Fruit fly (Drosophila melanogaster) whole organism, embryonic: ENCODE measurements around the gene Myo28B1.

Experiments used
- Asciz ChIP-seq: fragments of 200-800 bp; sonication (Bioruptor generic); optimal IDR thresholded peaks from 2 replicates; lab custom pipeline; 2017; ENCODE audit warnings: missing biosample characterization, mild to moderate bottlenecking, missing genetic modification characterization, missing genetic modification reagents
- CG10267 ChIP-seq: fragments of 200-800 bp; sonication (Bioruptor generic); optimal IDR thresholded peaks from 2 replicates; lab custom pipeline; 2018; ENCODE audit warnings: missing biosample characterization, mild to moderate bottlenecking, missing genetic modification characterization, moderate library complexity
- CG10543 ChIP-seq: fragments of 200-800 bp; sonication (Bioruptor generic); optimal IDR thresholded peaks from 3 replicates; lab custom pipeline; 2017; ENCODE audit warnings: missing biosample characterization, mild to moderate bottlenecking, missing genetic modification characterization, moderate library complexity
- CG11398 ChIP-seq: fragments of 200-800 bp; sonication (Bioruptor generic); optimal IDR thresholded peaks from 2 replicates; lab custom pipeline; 2016; ENCODE audit warnings: missing biosample characterization, missing genetic modification characterization
- CG12299 ChIP-seq: fragments of 200-800 bp; sonication (Bioruptor generic); optimal IDR thresholded peaks from 2 replicates; lab custom pipeline; 2018; ENCODE audit warnings: missing biosample characterization, mild to moderate bottlenecking, missing genetic modification characterization
- CG13424 ChIP-seq: fragments of 200-800 bp; sonication (Bioruptor generic); optimal IDR thresholded peaks from 2 replicates; lab custom pipeline; 2019; ENCODE audit warnings: missing biosample characterization, mild to moderate bottlenecking, missing genetic modification characterization, moderate library complexity
- CG13894 ChIP-seq: fragments of 200-800 bp; sonication (Bioruptor generic); optimal IDR thresholded peaks from 3 replicates; lab custom pipeline; 2018; ENCODE audit warnings: missing biosample characterization, mild to moderate bottlenecking, missing genetic modification characterization, moderate library complexity
- CG14014 ChIP-seq: fragments of 200-800 bp; sonication (Bioruptor generic); IDR thresholded peaks from 2 replicates; pipeline ENCODE4 v1.3.6; 2022; ENCODE audit warnings: missing biosample characterization, missing genetic modification characterization
- CG14050 ChIP-seq: fragments of 200-800 bp; sonication (Bioruptor generic); IDR thresholded peaks from 3 replicates; pipeline ENCODE4 v1.3.6; 2022; ENCODE audit warnings: missing biosample characterization, missing genetic modification characterization
- CG14667 ChIP-seq: fragments of 200-800 bp; sonication (Bioruptor generic); IDR thresholded peaks from 2 replicates; pipeline ENCODE4 v1.3.6; 2022; ENCODE audit warnings: missing biosample characterization, missing genetic modification characterization
- CG14965 ChIP-seq: fragments of 200-800 bp; sonication (Bioruptor generic); optimal IDR thresholded peaks from 2 replicates; lab custom pipeline; 2016; ENCODE audit warnings: missing biosample characterization, missing genetic modification characterization, borderline replicate concordance
- CG18262 ChIP-seq: fragments of 200-800 bp; optimal IDR thresholded peaks from 3 replicates; lab custom pipeline; 2019; ENCODE audit warnings: missing biosample characterization, mild to moderate bottlenecking, missing genetic modification characterization, moderate library complexity
- CG18619 ChIP-seq: fragments of 200-800 bp; sonication (Bioruptor generic); optimal IDR thresholded peaks from 3 replicates; lab custom pipeline; 2017; ENCODE audit warnings: missing biosample characterization, mild to moderate bottlenecking, missing genetic modification characterization
- CG2120 ChIP-seq: fragments of 200-800 bp; sonication (Bioruptor generic); optimal IDR thresholded peaks from 3 replicates; lab custom pipeline; 2016; ENCODE audit warnings: missing biosample characterization, missing genetic modification characterization
- CG2678 ChIP-seq: fragments of 200-800 bp; sonication (Bioruptor generic); optimal IDR thresholded peaks from 3 replicates; lab custom pipeline; 2019; ENCODE audit warnings: missing biosample characterization, mild to moderate bottlenecking, missing genetic modification characterization, moderate library complexity
- CG2712 ChIP-seq: fragments of 200-800 bp; optimal IDR thresholded peaks from 3 replicates; lab custom pipeline; 2019; ENCODE audit warnings: missing biosample characterization, mild to moderate bottlenecking, missing genetic modification characterization, moderate library complexity
- CG2875 ChIP-seq: fragments of 200-800 bp; sonication (Bioruptor generic); optimal IDR thresholded peaks from 2 replicates; lab custom pipeline; 2017; ENCODE audit warnings: missing biosample characterization, mild to moderate bottlenecking, missing genetic modification characterization, missing genetic modification reagents
- CG2889 ChIP-seq: fragments of 200-800 bp; sonication (Bioruptor generic); IDR thresholded peaks from 3 replicates; pipeline ENCODE4 v1.3.6; 2022; ENCODE audit warnings: missing biosample characterization, missing genetic modification characterization
- CG33213 ChIP-seq: fragments of 200-800 bp; sonication (Bioruptor generic); optimal IDR thresholded peaks from 3 replicates; lab custom pipeline; 2016; ENCODE audit warnings: missing biosample characterization, missing genetic modification characterization
- CG34422 ChIP-seq: fragments of 200-800 bp; sonication (Bioruptor generic); IDR thresholded peaks from 3 replicates; pipeline ENCODE4 v1.3.6; 2022; ENCODE audit warnings: missing biosample characterization, missing genetic modification characterization
- CG3838 ChIP-seq: fragments of 200-800 bp; sonication (Bioruptor generic); optimal IDR thresholded peaks from 3 replicates; lab custom pipeline; 2016; ENCODE audit warnings: missing biosample characterization, missing genetic modification characterization
- CG4854 ChIP-seq: fragments of 200-800 bp; sonication (Bioruptor generic); optimal IDR thresholded peaks from 2 replicates; lab custom pipeline; 2016; ENCODE audit warnings: missing biosample characterization, missing genetic modification characterization, inconsistent platforms
- CG6272 ChIP-seq: fragments of 200-800 bp; sonication (Bioruptor generic); IDR thresholded peaks from 2 replicates; pipeline ENCODE4 v1.3.6; 2022; ENCODE audit warnings: missing biosample characterization, missing genetic modification characterization
- CG7786 ChIP-seq: fragments of 200-800 bp; sonication (Bioruptor generic); optimal IDR thresholded peaks from 2 replicates; lab custom pipeline; 2016; ENCODE audit warnings: missing biosample characterization, missing genetic modification characterization
- CG8359 ChIP-seq: fragments of 200-800 bp; sonication (Bioruptor generic); optimal IDR thresholded peaks from 2 replicates; lab custom pipeline; 2017; ENCODE audit warnings: missing biosample characterization, mild to moderate bottlenecking, missing genetic modification characterization, borderline replicate concordance
- CG9215 ChIP-seq: fragments of 200-800 bp; sonication (Bioruptor generic); IDR thresholded peaks from 2 replicates; pipeline ENCODE4 v1.3.6; 2022; ENCODE audit warnings: missing biosample characterization, missing genetic modification characterization
- CG9727 ChIP-seq: fragments of 200-800 bp; sonication (Bioruptor generic); optimal IDR thresholded peaks from 3 replicates; lab custom pipeline; 2017; ENCODE audit warnings: missing biosample characterization, mild to moderate bottlenecking, missing genetic modification characterization
- CG9932 ChIP-seq: fragments of 200-800 bp; sonication (Bioruptor generic); IDR thresholded peaks from 2 replicates; pipeline ENCODE4 v1.3.6; 2022; ENCODE audit warnings: missing biosample characterization, missing genetic modification characterization
- Fer1 ChIP-seq: fragments of 200-800 bp; sonication (Bioruptor generic); optimal IDR thresholded peaks from 2 replicates; lab custom pipeline; 2017; ENCODE audit warnings: missing biosample characterization, mild to moderate bottlenecking, missing genetic modification characterization
- Hey ChIP-seq: fragments of 200-800 bp; sonication (Bioruptor generic); optimal IDR thresholded peaks from 3 replicates; lab custom pipeline; 2018; ENCODE audit warnings: missing biosample characterization, mild to moderate bottlenecking, missing genetic modification characterization
- MBD-R2 ChIP-seq: fragments of 200-800 bp; sonication (Bioruptor generic); IDR thresholded peaks from 2 replicates; pipeline ENCODE4 v1.3.6; 2022; ENCODE audit warnings: missing biosample characterization, missing genetic modification characterization
- Nf-YB ChIP-seq: fragments of 200-800 bp; sonication (Bioruptor generic); optimal IDR thresholded peaks from 3 replicates; lab custom pipeline; 2019; ENCODE audit warnings: missing biosample characterization, mild to moderate bottlenecking, missing genetic modification characterization, moderate library complexity
- Poxn ChIP-seq: fragments of 200-800 bp; sonication (Bioruptor generic); IDR thresholded peaks from 2 replicates; pipeline ENCODE4 v1.3.6; 2022; ENCODE audit warnings: missing biosample characterization, missing genetic modification characterization
- ara ChIP-seq: fragments of 200-800 bp; sonication (Bioruptor generic); IDR thresholded peaks from 2 replicates; pipeline ENCODE4 v1.3.6; 2022; ENCODE audit warnings: missing biosample characterization, missing genetic modification characterization
- ash1 ChIP-seq: fragments of 200-800 bp; sonication (Bioruptor generic); optimal IDR thresholded peaks from 2 replicates; lab custom pipeline; 2018; ENCODE audit warnings: missing biosample characterization, mild to moderate bottlenecking, missing genetic modification characterization
- chif ChIP-seq, 2 experiments: fragments of 200-800 bp; sonication (Bioruptor generic); optimal IDR thresholded peaks; 3 replicates each; lab custom pipeline; 2016; ENCODE audit warnings: missing biosample characterization in 2 of 2, missing genetic modification characterization in 2 of 2
- croc ChIP-seq: fragments of 200-800 bp; sonication (Bioruptor generic); conservative IDR thresholded peaks from 3 replicates; pipeline ENCODE4 v1.3.6; 2022; ENCODE audit warnings: missing biosample characterization, missing genetic modification characterization
- ems ChIP-seq: fragments of 200-800 bp; sonication (Bioruptor generic); optimal IDR thresholded peaks from 3 replicates; lab custom pipeline; 2016; ENCODE audit warnings: missing biosample characterization, missing genetic modification characterization
- esg ChIP-seq: fragments of 200-800 bp; sonication (Bioruptor generic); conservative IDR thresholded peaks from 2 replicates; pipeline ENCODE4 v1.3.6; 2022; ENCODE audit warnings: missing biosample characterization, missing genetic modification characterization
- gfzf ChIP-seq: fragments of 200-800 bp; sonication (Bioruptor generic); optimal IDR thresholded peaks from 2 replicates; lab custom pipeline; 2016; ENCODE audit warnings: missing biosample characterization, mild to moderate bottlenecking, missing genetic modification characterization, moderate library complexity
- hkb ChIP-seq, 2 experiments: fragments of 200-800 bp in 1 of 2; fragments of >200 bp in 1 of 2; sonication (Bioruptor generic) in 1 of 2; IDR thresholded peaks in 1 of 2; optimal IDR thresholded peaks in 1 of 2; 2 replicates each; pipeline versions ENCODE4 v1.3.6 to Lab custom; 2017 to 2022; ENCODE audit warnings: missing biosample characterization in 1 of 2, missing genetic modification characterization in 1 of 2
- kay ChIP-seq: fragments of 200-800 bp; sonication (Bioruptor generic); optimal IDR thresholded peaks from 2 replicates; lab custom pipeline; 2016; ENCODE audit warnings: missing biosample characterization, missing genetic modification characterization
- lbe ChIP-seq: fragments of 200-800 bp; sonication (Bioruptor generic); optimal IDR thresholded peaks from 2 replicates; lab custom pipeline; 2016; ENCODE audit warnings: missing biosample characterization, mild to moderate bottlenecking, missing genetic modification characterization
- lmd ChIP-seq: fragments of 200-800 bp; sonication (Bioruptor generic); IDR thresholded peaks from 2 replicates; pipeline ENCODE4 v1.3.6; 2022; ENCODE audit warnings: missing biosample characterization, missing genetic modification characterization
- p53 ChIP-seq: fragments of 200-800 bp; sonication (Bioruptor generic); optimal IDR thresholded peaks from 2 replicates; lab custom pipeline; 2016; ENCODE audit warnings: missing biosample characterization, missing genetic modification characterization
- pan ChIP-seq, 4 experiments: fragments of >200 bp in 3 of 4; fragments of 200-800 bp in 1 of 4; sonication (Bioruptor generic) in 1 of 4; optimal IDR thresholded peaks in 3 of 4; IDR thresholded peaks in 1 of 4; 2 replicates each; pipeline versions ENCODE4 v1.3.6 to Lab custom; 2017 to 2022; ENCODE audit warnings: missing biosample characterization in 2 of 4, missing genetic modification characterization in 2 of 4, mixed read lengths in 1 of 4
- rib ChIP-seq: fragments of 200-800 bp; sonication (Bioruptor generic); IDR thresholded peaks from 2 replicates; pipeline ENCODE4 v1.3.6; 2022; ENCODE audit warnings: missing biosample characterization, missing genetic modification characterization
- sim ChIP-seq: fragments of 200-800 bp; sonication (Bioruptor generic); IDR thresholded peaks from 2 replicates; pipeline ENCODE4 v1.3.6; 2022; ENCODE audit warnings: missing biosample characterization, missing genetic modification characterization
- twi ChIP-seq: fragments of 200-800 bp; optimal IDR thresholded peaks from 2 replicates; lab custom pipeline; 2019; ENCODE audit warnings: missing biosample characterization, mild to moderate bottlenecking, missing genetic modification characterization, moderate library complexity
- wek ChIP-seq: fragments of 200-800 bp; sonication (Bioruptor generic); optimal IDR thresholded peaks from 3 replicates; lab custom pipeline; 2018; ENCODE audit warnings: missing biosample characterization, mild to moderate bottlenecking, missing genetic modification characterization, moderate library complexity
- yki ChIP-seq: fragments of >200 bp; optimal IDR thresholded peaks from 3 replicates; lab custom pipeline; 2018

Myo28B1 gene

DNA sequence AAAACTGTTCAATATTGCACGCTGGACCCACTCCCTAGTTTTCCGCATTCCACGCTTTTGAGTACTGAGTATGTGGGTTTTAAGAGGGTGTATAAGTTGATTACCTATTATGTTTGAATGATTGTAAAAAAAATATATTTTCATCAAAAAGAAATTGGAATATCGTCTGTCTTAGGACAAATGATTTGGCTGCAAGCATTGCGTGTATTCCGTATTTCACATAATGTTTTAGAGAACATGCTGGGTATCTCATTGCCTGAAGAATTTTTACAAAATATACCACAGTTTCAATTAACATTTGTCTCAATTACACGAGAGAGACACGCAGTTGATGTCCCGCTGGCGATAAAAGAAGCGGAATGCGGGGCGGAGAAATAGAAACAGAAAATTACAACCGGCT, 33.1 kb upstream of the Myo28B1 start (continued):
- peak; percentile 61 for TF ChIP-seq CG10267 (tag; lab: Kevin White, UChicago)
- no peak for TF ChIP-seq CG9932 (GFP tag; lab: Robert Waterston, UW)
- no peak for TF ChIP-seq CG13894 (tag; lab: Kevin White, UChicago)
- TF ChIP-seq lmd (GFP tag; lab: Robert Waterston, UW), result peak; percentile 47; the same call in 1 of the 2 replicates
- TF ChIP-seq lbe (GFP tag; lab: Kevin White, UChicago), result no peak
- TF ChIP-seq Asciz, result no peak
- no peak for TF ChIP-seq CG2889 (GFP tag; lab: Robert Waterston, UW)
- TF ChIP-seq CG2712 (tag; lab: Kevin White, UChicago), result peak; percentile 80
- TF ChIP-seq gfzf (GFP tag; lab: Kevin White, UChicago), result no peak
- peak; percentile 22 for TF ChIP-seq CG13424 (tag; lab: Kevin White, UChicago)
- peak; percentile 84 for TF ChIP-seq CG9727 (GFP tag; lab: Kevin White, UChicago)
- TF ChIP-seq kay, result no peak
- no peak for TF ChIP-seq CG14965 (GFP tag; lab: Kevin White, UChicago)
- TF ChIP-seq CG12299 (tag; lab: Kevin White, UChicago), result no peak
- TF ChIP-seq esg, result peak; percentile 15; the same call in 1 of the 2 replicates
- no peak for TF ChIP-seq CG33213
- TF ChIP-seq yki (lab: Kevin White, UChicago), result no peak
- no peak for TF ChIP-seq Hey
- TF ChIP-seq ash1 (GFP tag; lab: Kevin White, UChicago), result no peak
- TF ChIP-seq croc, result no peak
- no peak for TF ChIP-seq CG14014 (GFP tag; lab: Robert Waterston, UW)
- no peak for TF ChIP-seq CG2120 (GFP tag; lab: Kevin White, UChicago)
- TF ChIP-seq CG18262 (tag; lab: Kevin White, UChicago), result peak; percentile 82
- no peak for TF ChIP-seq Poxn
- TF ChIP-seq Fer1 (GFP tag; lab: Kevin White, UChicago), result no peak
- TF ChIP-seq CG2678 (tag; lab: Kevin White, UChicago), result peak; percentile 40
- peak; percentile 2 for TF ChIP-seq CG18619 (GFP tag; lab: Kevin White, UChicago)
- peak; percentile 25; the same call in 1 of the 3 replicates for TF ChIP-seq CG34422 (GFP tag; lab: Robert Waterston, UW)
- peak; percentile 40 to 78 for TF ChIP-seq chif (GFP tag; optimal IDR thresholded peaks at IDR 0.05; lab: Kevin White, UChicago)
- TF ChIP-seq CG8359, result no peak
- peak; percentile 8 for TF ChIP-seq CG2875 (GFP tag; lab: Kevin White, UChicago)
- TF ChIP-seq twi (tag; lab: Kevin White, UChicago), result no peak
- TF ChIP-seq wek (GFP tag; lab: Kevin White, UChicago), result no peak
- TF ChIP-seq hkb (optimal IDR thresholded peaks at IDR 0.05; lab: Kevin White, UChicago), result no peak
- no peak for TF ChIP-seq hkb (GFP tag; IDR thresholded peaks at IDR 0.05; lab: Robert Waterston, UW)
- TF ChIP-seq CG4854 (GFP tag; lab: Kevin White, UChicago), result no peak
- no peak for TF ChIP-seq CG3838 (GFP tag; lab: Kevin White, UChicago)
- TF ChIP-seq rib (GFP tag; lab: Robert Waterston, UW), result no peak
- peak in 1 of 2 experiments; percentile 41 for TF ChIP-seq pan (optimal IDR thresholded peaks at IDR 0.05; lab: Kevin White, UChicago)
- peak in 1 of 2 experiments; percentile 41 for TF ChIP-seq pan (GFP tag; optimal IDR thresholded peaks at IDR 0.05 in 1 of 2, IDR thresholded peaks at IDR 0.05 in 1 of 2)
- no peak for TF ChIP-seq MBD-R2 (GFP tag; lab: Robert Waterston, UW)
- TF ChIP-seq CG6272 (GFP tag; lab: Robert Waterston, UW), result peak; percentile 22; the same call in 1 of the 2 replicates
- no peak for TF ChIP-seq sim (GFP tag; lab: Robert Waterston, UW)
- no peak for TF ChIP-seq p53 (GFP tag; lab: Kevin White, UChicago)
- no peak for TF ChIP-seq CG14050
- TF ChIP-seq Nf-YB (GFP tag; lab: Kevin White, UChicago), result no peak
- TF ChIP-seq ems (GFP tag; lab: Kevin White, UChicago), result no peak
- no peak for TF ChIP-seq CG10543 (GFP tag; lab: Kevin White, UChicago)
- peak; percentile 75 for TF ChIP-seq ara
- TF ChIP-seq CG7786, result peak; percentile 25
- no peak for TF ChIP-seq CG14667 (GFP tag; lab: Robert Waterston, UW)
- TF ChIP-seq CG11398 (GFP tag; lab: Kevin White, UChicago), result peak; percentile 17
- no peak for TF ChIP-seq CG9215 (GFP tag; lab: Robert Waterston, UW)
